Worm (Caenorhabditis elegans) whole organism, young adult: Measurements from ENCODE around the gene znf-593.

Experiments used
- B0336.3 ChIP-seq: fragments of 200-800 bp; sonication (Bioruptor generic); IDR thresholded peaks from 2 replicates; pipeline ENCODE4 v1.3.6; 2022; ENCODE audit warnings: missing genetic modification characterization, missing compliant biosample characterization
- C06A6.2 ChIP-seq: fragments of 200-800 bp; sonication (Bioruptor generic); conservative IDR thresholded peaks from 2 replicates; pipeline ENCODE4 v1.3.6; 2022; ENCODE audit warnings: missing genetic modification characterization, missing compliant biosample characterization
- F39B2.1 ChIP-seq: fragments of 200-800 bp; sonication (Bioruptor generic); IDR thresholded peaks from 2 replicates; pipeline ENCODE4 v1.3.6; 2022; ENCODE audit warnings: missing genetic modification reagents, missing genetic modification characterization, missing compliant biosample characterization
- K12H6.12 ChIP-seq: fragments of 200-800 bp; sonication (Bioruptor generic); optimal IDR thresholded peaks from 2 replicates; lab custom pipeline; 2018; ENCODE audit warnings: mild to moderate bottlenecking, missing genetic modification characterization, missing compliant biosample characterization
- ccch-3 ChIP-seq: fragments of 200-800 bp; sonication (Bioruptor generic); optimal IDR thresholded peaks from 2 replicates; lab custom pipeline; 2018; ENCODE audit warnings: mild to moderate bottlenecking, missing genetic modification characterization, missing compliant biosample characterization
- cebp-1 ChIP-seq, 2 experiments: fragments of 200-800 bp in 1 of 2; sonication (Bioruptor generic) in 1 of 2; sonication (generic microtip) in 1 of 2; IDR thresholded peaks in 1 of 2; optimal IDR thresholded peaks in 1 of 2; 2 replicates each; pipeline versions ENCODE4 v1.3.6 to Lab custom; 2017 to 2022; ENCODE audit warnings: missing compliant biosample characterization in 2 of 2, missing genetic modification characterization in 2 of 2, mild to moderate bottlenecking in 1 of 2, missing genetic modification reagents in 1 of 2, moderate library complexity in 1 of 2
- ceh-91 ChIP-seq: fragments of 200-800 bp; sonication (Bioruptor generic); IDR thresholded peaks from 2 replicates; pipeline ENCODE4 v1.3.6; 2022; ENCODE audit warnings: missing genetic modification reagents, missing genetic modification characterization, missing compliant biosample characterization
- die-1 ChIP-seq: sonication (generic microtip); optimal IDR thresholded peaks from 2 replicates; lab custom pipeline; 2016; ENCODE audit warnings: missing genotype, mild to moderate bottlenecking, missing genetic modification characterization, missing compliant biosample characterization
- egrh-3 ChIP-seq: fragments of 200-800 bp; sonication (Bioruptor generic); IDR thresholded peaks from 2 replicates; pipeline ENCODE4 v1.3.6; 2022; ENCODE audit warnings: missing genetic modification reagents, missing genetic modification characterization, missing compliant biosample characterization
- ekl-4 ChIP-seq: fragments of 200-800 bp; sonication (Bioruptor generic); IDR thresholded peaks from 2 replicates; pipeline ENCODE4 v1.3.6; 2022; ENCODE audit warnings: missing genetic modification reagents, missing genetic modification characterization, missing compliant biosample characterization
- him-1 ChIP-seq: sonication (generic microtip); optimal IDR thresholded peaks from 2 replicates; lab custom pipeline; 2016; ENCODE audit warnings: missing genotype, missing genetic modification reagents, missing genetic modification characterization, missing compliant biosample characterization
- hmg-1.2 ChIP-seq: fragments of 200-800 bp; sonication (Bioruptor generic); IDR thresholded peaks from 2 replicates; pipeline ENCODE4 v1.3.6; 2022; ENCODE audit warnings: missing genetic modification reagents, missing genetic modification characterization, missing compliant biosample characterization
- hrde-1 ChIP-seq: sonication (generic microtip); optimal IDR thresholded peaks from 2 replicates; lab custom pipeline; 2016; ENCODE audit warnings: missing genetic modification characterization, mild to moderate bottlenecking, missing compliant biosample characterization, moderate library complexity, missing genotype, missing genetic modification reagents, borderline replicate concordance
- let-607 ChIP-seq, 2 experiments: fragments of 200-800 bp in 1 of 2; sonication (Bioruptor generic) in 1 of 2; sonication (generic microtip) in 1 of 2; optimal IDR thresholded peaks; 2 replicates each; lab custom pipeline; 2016 to 2018; ENCODE audit warnings: mild to moderate bottlenecking in 2 of 2, missing compliant biosample characterization in 2 of 2, missing genetic modification characterization in 2 of 2, moderate library complexity in 2 of 2, missing genotype in 1 of 2
- lin-26 ChIP-seq: fragments of 200-800 bp; sonication (Bioruptor generic); IDR thresholded peaks from 2 replicates; pipeline ENCODE4 v1.3.6; 2022; ENCODE audit warnings: missing genetic modification reagents, missing genetic modification characterization, missing compliant biosample characterization
- lir-1 ChIP-seq: fragments of 200-800 bp; sonication (Bioruptor generic); conservative IDR thresholded peaks from 2 replicates; pipeline ENCODE4 v1.3.6; 2022; ENCODE audit warnings: missing genetic modification reagents, missing genetic modification characterization, missing compliant biosample characterization
- lsy-27 ChIP-seq: sonication (generic microtip); optimal IDR thresholded peaks from 2 replicates; lab custom pipeline; 2017; ENCODE audit warnings: missing genetic modification characterization, mild to moderate bottlenecking, missing compliant biosample characterization, antibody characterized with exemption, missing genotype, borderline replicate concordance; ENCODE audit not compliant: insufficient read depth
- madf-3 ChIP-seq: fragments of 200-800 bp; sonication (Bioruptor generic); IDR thresholded peaks from 2 replicates; pipeline ENCODE4 v1.3.6; 2022; ENCODE audit warnings: missing genetic modification reagents, missing genetic modification characterization, missing compliant biosample characterization
- nfya-1 ChIP-seq: sonication (generic microtip); optimal IDR thresholded peaks from 2 replicates; lab custom pipeline; 2017; ENCODE audit warnings: antibody characterized with exemption, missing compliant biosample characterization, missing genetic modification characterization, borderline replicate concordance; ENCODE audit not compliant: insufficient read depth
- nfyb-1 ChIP-seq: fragments of 200-800 bp; sonication (Bioruptor generic); IDR thresholded peaks from 2 replicates; pipeline ENCODE4 v1.3.6; 2022; ENCODE audit warnings: missing genetic modification reagents, missing genetic modification characterization, missing compliant biosample characterization
- nhr-179 ChIP-seq: sonication (generic microtip); optimal IDR thresholded peaks from 2 replicates; lab custom pipeline; 2016; ENCODE audit warnings: mild to moderate bottlenecking, missing genetic modification characterization, missing compliant biosample characterization
- rpc-1 ChIP-seq, 2 experiments: fragments of 150-350 bp in 1 of 2; sonication (generic microtip) in 1 of 2; optimal IDR thresholded peaks; 2 replicates each; lab custom pipeline; 2014 to 2018; ENCODE audit warnings: missing biosample characterization in 1 of 2, missing genetic modification characterization in 1 of 2, missing genetic modification reagents in 1 of 2, missing genotype in 1 of 2
- snpc-4 ChIP-seq, 5 experiments: fragments of 150-350 bp in 1 of 5; sonication (generic microtip) in 4 of 5; optimal IDR thresholded peaks; 2 replicates each; lab custom pipeline; 2014 to 2018; ENCODE audit warnings: missing genetic modification characterization in 5 of 5, missing biosample characterization in 3 of 5, antibody characterized with exemption in 2 of 5, mild to moderate bottlenecking in 2 of 5, missing compliant biosample characterization in 2 of 5, missing genotype in 2 of 5, moderate library complexity in 2 of 5, missing genetic modification reagents in 1 of 5
- zfh-2 ChIP-seq: fragments of 200-800 bp; sonication (Bioruptor generic); conservative IDR thresholded peaks from 2 replicates; pipeline ENCODE4 v1.3.6; 2022; ENCODE audit warnings: missing genetic modification reagents, missing genetic modification characterization, missing compliant biosample characterization
- ztf-25 ChIP-seq: fragments of 200-800 bp; sonication (Bioruptor generic); IDR thresholded peaks from 2 replicates; pipeline ENCODE4 v1.3.6; 2022; ENCODE audit warnings: missing genetic modification reagents, missing genetic modification characterization, missing compliant biosample characterization

Gene znf-593

ce11 chrIII:11936668-11937276 is 18.3 kb upstream of the znf-593 start:
- TF ChIP-seq lin-26 (GFP tag; lab: Robert Waterston, UW): no peak
- TF ChIP-seq lsy-27: no peak
- no peak for TF ChIP-seq ccch-3
- TF ChIP-seq egrh-3 (GFP tag; lab: Robert Waterston, UW): peak; percentile 59; the same call in 1 of the 2 replicates
- TF ChIP-seq C06A6.2 (GFP tag; lab: Robert Waterston, UW): no peak
- no peak for TF ChIP-seq madf-3 (GFP tag; lab: Robert Waterston, UW)
- no peak for TF ChIP-seq let-607 (tag; optimal IDR thresholded peaks at IDR 0.05; lab: Kevin White, UChicago)
- TF ChIP-seq die-1: no peak
- TF ChIP-seq zfh-2: peak; percentile 87
- no peak for TF ChIP-seq ceh-91

ce11 chrIII:11935948-11936280 is 17.4 kb upstream of the znf-593 start:
- TF ChIP-seq let-607 (tag; optimal IDR thresholded peaks at IDR 0.05; lab: Kevin White, UChicago) (no peak), ztf-25 (GFP tag; lab: Robert Waterston, UW) (no peak), F39B2.1 (no peak), hmg-1.2 (GFP tag; lab: Robert Waterston, UW) (peak; percentile 53; the same call in 1 of the 2 replicates), lir-1 (GFP tag; lab: Robert Waterston, UW) (no peak), ekl-4 (GFP tag; lab: Robert Waterston, UW) (no peak), die-1 (no peak), egrh-3 (GFP tag; lab: Robert Waterston, UW) (no peak), zfh-2 (peak; percentile 88), cebp-1 (GFP tag; IDR thresholded peaks at IDR 0.05; lab: Robert Waterston, UW) (peak; percentile 22; the same call in 1 of the 2 replicates), cebp-1 (tag; optimal IDR thresholded peaks at IDR 0.05; lab: Kevin White, UChicago) (peak; percentile 3), snpc-4 (GFP tag; optimal IDR thresholded peaks at IDR 0.05; lab: Kevin White, UChicago) (peak; percentile 17), snpc-4 (tag; optimal IDR thresholded peaks at IDR 0.05; lab: Kevin White, UChicago) (peak in 3 of 4 experiments; percentile 29 to 48 (median 38)), rpc-1 (optimal IDR thresholded peaks at IDR 0.05; lab: Kevin White, UChicago) (no peak), rpc-1 (tag; optimal IDR thresholded peaks at IDR 0.05; lab: Kevin White, UChicago) (no peak), nfya-1 (tag; lab: Kevin White, UChicago) (no peak), K12H6.12 (tag; lab: Kevin White, UChicago) (peak; percentile 38)

- TF ChIP-seq nfyb-1 (peak; percentile 83), hrde-1 (tag; lab: Kevin White, UChicago) (no peak)
These were observed 16.8 kb upstream of the znf-593 start for ce11 chrIII:11935032-11935947.

- no peak for TF ChIP-seq nhr-179 (tag; lab: Kevin White, UChicago)
- no peak for TF ChIP-seq madf-3 (GFP tag; lab: Robert Waterston, UW)
- TF ChIP-seq him-1 (tag; lab: Kevin White, UChicago): no peak
- no peak for TF ChIP-seq cebp-1 (GFP tag; IDR thresholded peaks at IDR 0.05; lab: Robert Waterston, UW)
- peak; percentile 31 for TF ChIP-seq cebp-1 (tag; optimal IDR thresholded peaks at IDR 0.05; lab: Kevin White, UChicago)
- no peak for TF ChIP-seq B0336.3 (GFP tag; lab: Robert Waterston, UW)
These were observed 15.0 kb upstream of the znf-593 start, which contains the start of gene dolk-1 for ce11 chrIII:11933539-11933938. TSS of gene dolk-1 (minus strand) at chrIII:11933639.

- TF ChIP-seq C06A6.2 (GFP tag; lab: Robert Waterston, UW) (no peak), madf-3 (GFP tag; lab: Robert Waterston, UW) (0 out of 2 replicates have a peak, but pooled peaks have one; percentile 58)
- TF ChIP-seq, all 124 proteins: peak for 1
These were observed 13.4 kb upstream of the znf-593 start for ce11 chrIII:11931960-11932359.
